Worm (Caenorhabditis elegans) whole organism, late embryonic: ENCODE results near the gene C44C1.6.

Source experiments
- Y22D7AL.16 ChIP-seq: sonication (generic microtip); optimal IDR thresholded peaks from 2 replicates; lab custom pipeline; 2016; ENCODE audit warnings: missing genetic modification characterization, missing compliant biosample characterization
- ceh-6 ChIP-seq: fragments of 200-800 bp; sonication (Bioruptor generic); optimal IDR thresholded peaks from 2 replicates; lab custom pipeline; 2018; ENCODE audit warnings: mild to moderate bottlenecking, missing genetic modification characterization, missing compliant biosample characterization
- nhr-11 ChIP-seq: fragments of 150-350 bp; optimal IDR thresholded peaks from 2 replicates; lab custom pipeline; 2014; ENCODE audit warnings: missing biosample characterization, missing genetic modification characterization
- pat-9 ChIP-seq: fragments of 200-800 bp; sonication (Bioruptor generic); optimal IDR thresholded peaks from 2 replicates; lab custom pipeline; 2018; ENCODE audit warnings: mild to moderate bottlenecking, missing genetic modification characterization, moderate library complexity, missing compliant biosample characterization
- pax-1 ChIP-seq: fragments of 150-350 bp; optimal IDR thresholded peaks from 2 replicates; lab custom pipeline; 2014; ENCODE audit warnings: missing biosample characterization, missing genetic modification characterization
- sdc-2 ChIP-seq: sonication (generic microtip); optimal IDR thresholded peaks from 2 replicates; lab custom pipeline; 2016; ENCODE audit warnings: missing genotype, missing genetic modification characterization, missing compliant biosample characterization
- sox-4 ChIP-seq: sonication (generic microtip); optimal IDR thresholded peaks from 2 replicates; lab custom pipeline; 2017; ENCODE audit warnings: mild to moderate bottlenecking, missing genetic modification characterization, inconsistent platforms, missing compliant biosample characterization
- tbx-2 ChIP-seq: sonication (generic microtip); optimal IDR thresholded peaks from 2 replicates; lab custom pipeline; 2016; ENCODE audit warnings: missing genetic modification characterization, missing compliant biosample characterization

DNA sequence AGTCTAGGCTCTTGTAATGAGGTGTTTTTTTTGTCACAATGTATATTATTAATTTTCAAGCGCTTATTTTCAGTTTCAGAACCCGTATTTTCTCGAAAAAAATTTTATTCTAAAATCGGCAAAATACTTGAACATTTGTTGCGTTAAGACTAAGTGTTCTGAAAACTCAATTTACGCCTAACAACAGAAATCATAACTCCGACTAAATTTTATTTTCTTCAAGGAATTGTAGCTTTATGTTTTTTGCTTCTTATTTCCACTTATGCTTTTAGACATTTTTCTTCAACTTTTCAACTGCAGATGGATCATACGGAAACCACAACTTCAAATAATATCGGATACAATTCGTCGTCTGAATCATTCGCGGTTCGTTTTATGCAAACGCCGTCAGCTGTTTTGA, 36.6 kb downstream of the C44C1.6 start, which contains the start of gene F35H12.1:
- TF ChIP-seq Y22D7AL.16: no peak
- no peak for TF ChIP-seq nhr-11 (tag; lab: Kevin White, UChicago)
- no peak for TF ChIP-seq pat-9 (tag; lab: Kevin White, UChicago)
- TF ChIP-seq pax-1 (tag; lab: Kevin White, UChicago): no peak
- no peak for TF ChIP-seq ceh-6 (GFP tag; lab: Kevin White, UChicago)
- TF ChIP-seq sdc-2 (tag; lab: Kevin White, UChicago): no peak
- no peak for TF ChIP-seq tbx-2 (tag; lab: Kevin White, UChicago)
- TF ChIP-seq sox-4 (tag; lab: Kevin White, UChicago): no peak
